Fruit fly (Drosophila melanogaster): ENCODE measurements around the gene ND-13B.
A peak's percentile ranks its signal among the peaks of the same experiment; 100 is the strongest.

The ND-13B gene

DNA sequence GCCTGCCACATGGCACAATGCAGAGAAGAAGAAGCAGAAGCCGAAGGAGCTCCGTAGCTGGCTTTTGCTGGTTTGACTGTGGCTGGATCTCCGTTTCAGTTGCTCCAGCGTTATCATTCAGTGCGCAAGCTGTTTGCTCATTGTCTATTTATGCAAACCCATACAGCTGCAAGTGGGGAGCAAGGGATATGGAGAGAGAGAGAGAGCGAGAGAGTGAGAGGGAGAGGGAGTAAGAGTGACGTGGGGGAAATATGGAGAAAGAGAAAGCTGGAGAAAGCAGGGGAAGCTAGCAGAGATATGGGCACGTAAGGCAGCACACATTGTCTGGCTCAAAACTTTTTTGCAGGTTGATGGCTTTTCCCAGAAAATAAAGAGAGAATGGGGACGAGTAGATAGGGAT lies 28.7 kb upstream of the ND-13B start (continued):
- TF ChIP-seq pho (GFP tag; optimal IDR thresholded peaks at IDR 0.05) (no peak), sna (GFP tag; IDR thresholded peaks at IDR 0.05; ENCODE audit: partially characterized antibody) (no peak), pan (optimal IDR thresholded peaks at IDR 0.05) (no peak), pan (GFP tag; optimal IDR thresholded peaks at IDR 0.05 in 1 of 2, IDR thresholded peaks at IDR 0.05 in 1 of 2) (no peak), crc (GFP tag; optimal IDR thresholded peaks at IDR 0.05) (no peak), CG12219 (GFP tag; optimal IDR thresholded peaks at IDR 0.05) (no peak), odd (GFP tag; optimal IDR thresholded peaks at IDR 0.05) (no peak), HLH54F (GFP tag; optimal IDR thresholded peaks at IDR 0.05) (no peak), Sox102F (GFP tag; optimal IDR thresholded peaks at IDR 0.05) (no peak), CG13894 (tag; optimal IDR thresholded peaks at IDR 0.05) (peak; percentile 18), CG9727 (GFP tag; optimal IDR thresholded peaks at IDR 0.05) (no peak), tx (GFP tag; optimal IDR thresholded peaks at IDR 0.05) (no peak), crol (GFP tag; IDR thresholded peaks at IDR 0.05) (peak; percentile 22; the same call in 1 of the 2 replicates), Vsx1 (GFP tag; optimal IDR thresholded peaks at IDR 0.05) (no peak), Trl (optimal IDR thresholded peaks at IDR 0.05) (peak; percentile 20 to 59), Trl (GFP tag; optimal IDR thresholded peaks at IDR 0.05) (no peak), CG6813 (GFP tag; optimal IDR thresholded peaks at IDR 0.05) (no peak), CG11398 (GFP tag; optimal IDR thresholded peaks at IDR 0.05) (no peak), abd-A (tag; optimal IDR thresholded peaks at IDR 0.05) (peak; percentile 83), gcm2 (GFP tag; optimal IDR thresholded peaks at IDR 0.05) (no peak), Hr39 (optimal IDR thresholded peaks at IDR 0.05) (no peak), CG8290 (GFP tag; optimal IDR thresholded peaks at IDR 0.05) (no peak), CG8290 (tag; optimal IDR thresholded peaks at IDR 0.05) (no peak), CG31441 (GFP tag; IDR thresholded peaks at IDR 0.05) (no peak), sens (GFP tag) (no peak), dpn (GFP tag; optimal IDR thresholded peaks at IDR 0.05) (no peak), CG1024 (GFP tag; IDR thresholded peaks at IDR 0.05) (no peak), CG11560 (tag; IDR thresholded peaks at IDR 0.05) (no peak), CG30020 (tag; optimal IDR thresholded peaks at IDR 0.05) (no peak), Ptx1 (GFP tag; IDR thresholded peaks at IDR 0.05) (no peak), CG2875 (GFP tag; optimal IDR thresholded peaks at IDR 0.05) (no peak), CG8765 (GFP tag; IDR thresholded peaks at IDR 0.05) (no peak), B-H1 (GFP tag; IDR thresholded peaks at IDR 0.05) (no peak)

DNA sequence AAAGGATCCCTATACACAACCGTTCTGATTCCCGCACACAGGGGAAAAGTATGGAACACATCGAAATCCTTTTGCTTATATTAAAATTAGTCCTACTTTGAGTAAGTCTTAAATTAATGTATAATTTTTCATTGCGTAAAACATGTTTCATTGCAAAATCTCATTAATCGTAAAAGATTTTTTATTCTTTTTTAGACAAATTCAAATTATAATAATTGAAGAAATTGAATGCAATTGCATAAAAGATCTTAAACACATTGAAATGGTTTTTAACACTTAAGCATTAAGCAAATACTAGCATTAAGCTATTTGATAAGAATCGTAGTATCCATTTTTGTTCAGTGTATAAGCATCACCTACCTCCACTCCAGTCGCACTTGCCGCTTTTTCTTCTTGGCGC lies 25.9 kb upstream of the ND-13B start:
- TF ChIP-seq CG10431 (GFP tag; optimal IDR thresholded peaks at IDR 0.05) (no peak), HHEX (GFP tag; optimal IDR thresholded peaks at IDR 0.05) (no peak), Oli (tag; optimal IDR thresholded peaks at IDR 0.05) (no peak), vfl (GFP tag; optimal IDR thresholded peaks at IDR 0.05) (no peak), gem (tag; optimal IDR thresholded peaks at IDR 0.05) (peak; percentile 21), CG7556 (GFP tag; optimal IDR thresholded peaks at IDR 0.05) (peak; percentile 3), CG11504 (tag; optimal IDR thresholded peaks at IDR 0.05) (peak; percentile 19), CG2678 (tag; optimal IDR thresholded peaks at IDR 0.05) (peak; percentile 6), MTF-1 (GFP tag; optimal IDR thresholded peaks at IDR 0.05; ENCODE audit: borderline replicate concordance) (no peak), CG7839 (tag; optimal IDR thresholded peaks at IDR 0.05) (peak; percentile 1), CG18599 (GFP tag; optimal IDR thresholded peaks at IDR 0.05) (peak; percentile 65), BtbVII (GFP tag; optimal IDR thresholded peaks at IDR 0.05) (peak; percentile 2), so (GFP tag; IDR thresholded peaks at IDR 0.05) (no peak), tin (GFP tag; optimal IDR thresholded peaks at IDR 0.05) (no peak), dmrt99B (tag; optimal IDR thresholded peaks at IDR 0.05) (peak; percentile 23), Fer1 (GFP tag; optimal IDR thresholded peaks at IDR 0.05) (peak; percentile 20), bcd (GFP tag; optimal IDR thresholded peaks at IDR 0.05) (no peak)
